Worm (Caenorhabditis elegans): Measurements from ENCODE around the gene srw-145.

Gene srw-145

ce11 chrV:13942082-13942481 lies 5.1 kb downstream of the srw-145 start, which contains the start of gene dpr-1 (continued):
- TF ChIP-seq ctbp-1 (GFP tag; IDR thresholded peaks at IDR 0.05) (no peak), F44E2.7 (GFP tag; IDR thresholded peaks at IDR 0.05) (no peak), dmd-8 (GFP tag; IDR thresholded peaks at IDR 0.05) (no peak), T26A8.4 (GFP tag; IDR thresholded peaks at IDR 0.05) (no peak), aha-1 (tag) (no peak)

ce11 chrV:13946385-13947019 lies 9.6 kb downstream of the srw-145 start, which contains the start of the genes srx-10 and clec-226:
Gene srx-10 (minus strand): TSS chrV:13946485.
Gene clec-226 (plus strand): TSS chrV:13946969.
- TF ChIP-seq nhr-42 (GFP tag; IDR thresholded peaks at IDR 0.05) (no peak), ctbp-1 (GFP tag; IDR thresholded peaks at IDR 0.05) (no peak), F49E8.2 (tag; optimal IDR thresholded peaks at IDR 0.05; ENCODE audit: borderline replicate concordance) (no peak), zag-1 (tag; optimal IDR thresholded peaks at IDR 0.05) (no peak), mep-1 (tag; optimal IDR thresholded peaks at IDR 0.05) (no peak), lin-1 (GFP tag; IDR thresholded peaks at IDR 0.05) (no peak), php-3 (GFP tag; IDR thresholded peaks at IDR 0.05) (no peak), dve-1 (tag; optimal IDR thresholded peaks at IDR 0.05; ENCODE audit: insufficient read depth) (no peak), ztf-7 (tag; optimal IDR thresholded peaks at IDR 0.05) (no peak), dmd-6 (GFP tag; IDR thresholded peaks at IDR 0.05) (no peak), nhr-102 (tag; optimal IDR thresholded peaks at IDR 0.05) (no peak), lim-7 (GFP tag; IDR thresholded peaks at IDR 0.05) (no peak), duxl-1 (tag; optimal IDR thresholded peaks at IDR 0.05; ENCODE audit: poor library complexity) (no peak), lin-38 (GFP tag; IDR thresholded peaks at IDR 0.05) (no peak)

ce11 chrV:13949010-13949409 lies 12.1 kb downstream of the srw-145 start, which contains the start of gene R10D12.6:
Gene R10D12.6 (plus strand): TSS chrV:13949310.
- no peak for TF ChIP-seq zip-2 (tag; optimal IDR thresholded peaks at IDR 0.05)
- TF ChIP-seq F10B5.3 (tag; optimal IDR thresholded peaks at IDR 0.05), result no peak
- no peak for TF ChIP-seq daf-8 (GFP tag; IDR thresholded peaks at IDR 0.05)
- peak; percentile 3 for TF ChIP-seq pqm-1 (tag; optimal IDR thresholded peaks at IDR 0.05)
- TF ChIP-seq nhr-28 (tag; optimal IDR thresholded peaks at IDR 0.05), result peak; percentile 52
- TF ChIP-seq vab-7 (GFP tag; IDR thresholded peaks at IDR 0.05), result no peak
- no peak for TF ChIP-seq nhr-6 (tag; optimal IDR thresholded peaks at IDR 0.05)
- no peak for TF ChIP-seq ceh-82 (tag; optimal IDR thresholded peaks at IDR 0.05)
- TF ChIP-seq nhr-102 (tag; optimal IDR thresholded peaks at IDR 0.05), result no peak
- TF ChIP-seq hif-1 (tag; optimal IDR thresholded peaks at IDR 0.05), result no peak
- TF ChIP-seq ztf-11 (tag; optimal IDR thresholded peaks at IDR 0.05), result no peak
- TF ChIP-seq Y75B8A.6 (GFP tag; IDR thresholded peaks at IDR 0.05), result no peak
- no peak for TF ChIP-seq nhr-42 (GFP tag; IDR thresholded peaks at IDR 0.05)
- TF ChIP-seq zfp-2 (tag; optimal IDR thresholded peaks at IDR 0.05), result no peak
- no peak for TF ChIP-seq ceh-20 (GFP tag; IDR thresholded peaks at IDR 0.05)

- TF ChIP-seq F49E8.2 (tag; optimal IDR thresholded peaks at IDR 0.05; ENCODE audit: borderline replicate concordance) (no peak), php-3 (GFP tag; IDR thresholded peaks at IDR 0.05) (no peak), F37D6.2 (tag; optimal IDR thresholded peaks at IDR 0.05) (no peak), ceh-20 (GFP tag; IDR thresholded peaks at IDR 0.05) (no peak), ceh-32 (tag; optimal IDR thresholded peaks at IDR 0.05; ENCODE audit: poor library complexity) (no peak), Y105C5A.15 (GFP tag; IDR thresholded peaks at IDR 0.05) (no peak), ceh-62 (tag; optimal IDR thresholded peaks at IDR 0.05) (no peak), lim-7 (GFP tag; IDR thresholded peaks at IDR 0.05) (no peak), ztf-7 (tag; optimal IDR thresholded peaks at IDR 0.05) (no peak), skn-1 (tag; optimal IDR thresholded peaks at IDR 0.05) (no peak), ceh-44 (GFP tag; IDR thresholded peaks at IDR 0.05) (no peak)
Observed at ce11 chrV:13949752-13950151, 12.8 kb downstream of the srw-145 start, which contains the start of gene R10D12.7. Gene R10D12.7 (plus strand): TSS chrV:13950052.
